Fruit fly (Drosophila melanogaster) whole organism, adult: ENCODE measurements around the gene Tango2.

Source experiments
- CG5204 ChIP-seq: fragments of 200-800 bp; sonication (Bioruptor generic); optimal IDR thresholded peaks from 2 replicates; lab custom pipeline; 2016; ENCODE audit warnings: missing biosample characterization, missing genetic modification characterization
- Crg-1 ChIP-seq: fragments of 200-800 bp; sonication (Bioruptor generic); optimal IDR thresholded peaks from 2 replicates; lab custom pipeline; 2016; ENCODE audit warnings: missing biosample characterization, missing genetic modification characterization
- Hr96 ChIP-seq: fragments of 200-800 bp; sonication (Bioruptor generic); optimal IDR thresholded peaks from 2 replicates; lab custom pipeline; 2016; ENCODE audit warnings: missing biosample characterization, missing genetic modification characterization
- Mnt ChIP-seq: fragments of 200-800 bp; sonication (Bioruptor generic); optimal IDR thresholded peaks from 2 replicates; lab custom pipeline; 2016; ENCODE audit warnings: missing biosample characterization, mild to moderate bottlenecking, missing genetic modification characterization
- ovo ChIP-seq: fragments of 200-800 bp; sonication (Bioruptor generic); optimal IDR thresholded peaks from 2 replicates; lab custom pipeline; 2016; ENCODE audit warnings: missing biosample characterization, missing genetic modification characterization

- TF ChIP-seq Crg-1 (GFP tag; lab: Kevin White, UChicago) (peak; percentile 82), ovo (peak; percentile 69), CG5204 (GFP tag; lab: Kevin White, UChicago) (no peak), Hr96 (no peak), Mnt (GFP tag; lab: Kevin White, UChicago) (peak; percentile 75)
These were observed at the start of gene Tango2, which contains the start of gene tth for dm6 chrX:13616417-13617050.
